Worm (Caenorhabditis elegans) whole organism, late embryonic: ENCODE data around the gene cap-2.

Experiments
- C38D4.7 ChIP-seq: fragments of 200-800 bp; sonication (Bioruptor generic); optimal IDR thresholded peaks from 2 replicates; lab custom pipeline; 2018; ENCODE audit warnings: mild to moderate bottlenecking, missing genetic modification characterization, moderate library complexity, missing compliant biosample characterization
- K02D7.2 ChIP-seq: sonication (generic microtip); optimal IDR thresholded peaks from 2 replicates; lab custom pipeline; 2017; ENCODE audit warnings: mild to moderate bottlenecking, missing genetic modification characterization, missing compliant biosample characterization
- K09A11.1 ChIP-seq: sonication (generic microtip); optimal IDR thresholded peaks from 2 replicates; lab custom pipeline; 2017; ENCODE audit warnings: antibody characterized with exemption, mild to moderate bottlenecking, missing genetic modification characterization, missing compliant biosample characterization; ENCODE audit not compliant: insufficient read depth
- Y22D7AL.16 ChIP-seq: sonication (generic microtip); optimal IDR thresholded peaks from 2 replicates; lab custom pipeline; 2016; ENCODE audit warnings: missing genetic modification characterization, missing compliant biosample characterization
- ceh-14 ChIP-seq: sonication (generic microtip); optimal IDR thresholded peaks from 2 replicates; lab custom pipeline; 2016; ENCODE audit warnings: missing genotype, missing genetic modification characterization, missing compliant biosample characterization
- ceh-19 ChIP-seq: fragments of 200-800 bp; sonication (Bioruptor generic); optimal IDR thresholded peaks from 2 replicates; lab custom pipeline; 2018; ENCODE audit warnings: mild to moderate bottlenecking, missing genetic modification characterization, missing compliant biosample characterization
- ceh-24 ChIP-seq: sonication (generic microtip); optimal IDR thresholded peaks from 2 replicates; lab custom pipeline; 2016; ENCODE audit warnings: mild to moderate bottlenecking, missing genetic modification characterization, missing compliant biosample characterization
- ceh-45 ChIP-seq: fragments of 200-800 bp; sonication (Bioruptor generic); IDR thresholded peaks from 2 replicates; pipeline ENCODE4 v1.3.6; 2022; ENCODE audit warnings: missing genetic modification reagents, missing genetic modification characterization, missing compliant biosample characterization
- ceh-48 ChIP-seq: sonication (generic microtip); optimal IDR thresholded peaks from 2 replicates; lab custom pipeline; 2016; ENCODE audit warnings: missing genetic modification characterization, inconsistent platforms, missing compliant biosample characterization
- ceh-6 ChIP-seq: fragments of 200-800 bp; sonication (Bioruptor generic); optimal IDR thresholded peaks from 2 replicates; lab custom pipeline; 2018; ENCODE audit warnings: mild to moderate bottlenecking, missing genetic modification characterization, missing compliant biosample characterization
- ceh-9 ChIP-seq: sonication (generic microtip); optimal IDR thresholded peaks from 2 replicates; lab custom pipeline; 2016; ENCODE audit warnings: mild to moderate bottlenecking, missing genetic modification characterization, inconsistent platforms, missing compliant biosample characterization
- che-1 ChIP-seq: sonication (generic microtip); optimal IDR thresholded peaks from 2 replicates; lab custom pipeline; 2016; ENCODE audit warnings: mild to moderate bottlenecking, missing genetic modification characterization, missing compliant biosample characterization
- dmd-4 ChIP-seq: sonication (generic microtip); optimal IDR thresholded peaks from 2 replicates; lab custom pipeline; 2016; ENCODE audit warnings: borderline replicate concordance, missing genetic modification characterization, missing compliant biosample characterization
- dve-1 ChIP-seq: sonication (generic microtip); optimal IDR thresholded peaks from 2 replicates; lab custom pipeline; 2017; ENCODE audit warnings: antibody characterized with exemption, mild to moderate bottlenecking, missing genetic modification characterization, missing compliant biosample characterization
- elt-4 ChIP-seq: sonication (generic microtip); optimal IDR thresholded peaks from 2 replicates; lab custom pipeline; 2016; ENCODE audit warnings: missing genetic modification characterization, missing compliant biosample characterization
- fax-1 ChIP-seq: sonication (generic microtip); optimal IDR thresholded peaks from 2 replicates; lab custom pipeline; 2016; ENCODE audit warnings: missing genotype, missing genetic modification characterization, missing compliant biosample characterization
- fkh-10 ChIP-seq: fragments of 150-350 bp; optimal IDR thresholded peaks from 2 replicates; lab custom pipeline; 2014; ENCODE audit warnings: missing biosample characterization, missing genetic modification reagents, missing genetic modification characterization
- hlh-13 ChIP-seq: fragments of 200-800 bp; sonication (Bioruptor generic); optimal IDR thresholded peaks from 2 replicates; lab custom pipeline; 2018; ENCODE audit warnings: mild to moderate bottlenecking, missing genetic modification characterization, missing compliant biosample characterization
- lim-6 ChIP-seq: sonication (generic microtip); optimal IDR thresholded peaks from 2 replicates; lab custom pipeline; 2016; ENCODE audit warnings: missing genetic modification characterization, missing compliant biosample characterization
- pag-3 ChIP-seq: sonication (generic microtip); optimal IDR thresholded peaks from 2 replicates; lab custom pipeline; 2016; ENCODE audit warnings: missing compliant biosample characterization, missing genetic modification characterization, borderline replicate concordance
- pat-9 ChIP-seq: fragments of 200-800 bp; sonication (Bioruptor generic); optimal IDR thresholded peaks from 2 replicates; lab custom pipeline; 2018; ENCODE audit warnings: mild to moderate bottlenecking, missing genetic modification characterization, moderate library complexity, missing compliant biosample characterization
- pha-2 ChIP-seq: sonication (generic microtip); optimal IDR thresholded peaks from 2 replicates; lab custom pipeline; 2017; ENCODE audit warnings: mild to moderate bottlenecking, missing genetic modification characterization, missing compliant biosample characterization
- pqm-1 ChIP-seq: sonication (generic microtip); optimal IDR thresholded peaks from 2 replicates; lab custom pipeline; 2016; ENCODE audit warnings: missing genetic modification characterization, missing compliant biosample characterization
- pros-1 ChIP-seq: fragments of 150-350 bp; optimal IDR thresholded peaks from 2 replicates; lab custom pipeline; 2014; ENCODE audit warnings: missing biosample characterization, missing genetic modification reagents, missing genetic modification characterization
- ref-2 ChIP-seq: sonication (generic microtip); optimal IDR thresholded peaks from 2 replicates; lab custom pipeline; 2016; ENCODE audit warnings: missing genetic modification characterization, missing compliant biosample characterization
- sdc-2 ChIP-seq: sonication (generic microtip); optimal IDR thresholded peaks from 2 replicates; lab custom pipeline; 2016; ENCODE audit warnings: missing genotype, missing genetic modification characterization, missing compliant biosample characterization
- sox-2 ChIP-seq: fragments of 200-800 bp; sonication (Bioruptor generic); IDR thresholded peaks from 2 replicates; pipeline ENCODE4 v1.3.6; 2022; ENCODE audit warnings: missing genetic modification reagents, missing genetic modification characterization, missing compliant biosample characterization
- syd-9 ChIP-seq: sonication (generic microtip); optimal IDR thresholded peaks from 2 replicates; lab custom pipeline; 2016; ENCODE audit warnings: mild to moderate bottlenecking, missing genetic modification characterization, moderate library complexity, missing compliant biosample characterization
- tbx-2 ChIP-seq: sonication (generic microtip); optimal IDR thresholded peaks from 2 replicates; lab custom pipeline; 2016; ENCODE audit warnings: missing genetic modification characterization, missing compliant biosample characterization
- tbx-7 ChIP-seq: sonication (generic microtip); optimal IDR thresholded peaks from 2 replicates; lab custom pipeline; 2016; ENCODE audit warnings: missing genotype, missing genetic modification characterization, missing compliant biosample characterization
- ttx-3 ChIP-seq: sonication (generic microtip); optimal IDR thresholded peaks from 2 replicates; lab custom pipeline; 2016; ENCODE audit warnings: missing genetic modification reagents, missing genetic modification characterization, missing compliant biosample characterization
- unc-3 ChIP-seq, 2 experiments: fragments of 200-800 bp in 1 of 2; sonication (Bioruptor generic) in 1 of 2; sonication (generic microtip) in 1 of 2; conservative IDR thresholded peaks in 1 of 2; optimal IDR thresholded peaks in 1 of 2; 2 replicates each; pipeline versions ENCODE4 v1.3.6 to Lab custom; 2016 to 2022; ENCODE audit warnings: missing compliant biosample characterization in 2 of 2, missing genetic modification characterization in 2 of 2, missing genetic modification reagents in 1 of 2
- unc-42 ChIP-seq: sonication (generic microtip); optimal IDR thresholded peaks from 2 replicates; lab custom pipeline; 2016; ENCODE audit warnings: missing genotype, missing genetic modification characterization, missing compliant biosample characterization
- ztf-16 ChIP-seq: sonication (generic microtip); optimal IDR thresholded peaks from 2 replicates; lab custom pipeline; 2017; ENCODE audit warnings: missing genetic modification characterization, missing compliant biosample characterization

Gene cap-2

DNA sequence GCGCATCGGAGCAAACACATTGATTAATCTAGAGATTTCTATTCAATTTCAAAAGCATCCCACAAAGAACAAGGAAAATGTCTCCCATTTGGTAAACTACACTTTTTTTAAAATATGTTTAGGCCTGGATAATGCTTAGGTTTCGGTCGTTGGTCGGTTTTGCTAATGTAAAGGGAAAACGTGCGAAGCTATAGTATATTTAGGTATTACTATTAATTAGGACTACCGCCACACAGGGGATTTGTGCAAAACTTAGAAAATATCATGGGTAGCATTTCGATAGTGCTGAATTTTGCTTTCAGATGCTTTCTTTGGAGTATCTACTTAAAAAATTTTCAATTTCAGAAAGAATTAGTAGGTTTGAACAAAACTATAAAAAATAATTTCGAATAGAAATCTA is 44.0 kb downstream of the cap-2 start:
- TF ChIP-seq K02D7.2 (tag; lab: Kevin White, UChicago) (no peak), ceh-6 (GFP tag; lab: Kevin White, UChicago) (no peak), K09A11.1 (no peak), unc-42 (tag; lab: Kevin White, UChicago) (no peak), C38D4.7 (GFP tag; lab: Kevin White, UChicago) (no peak)

DNA sequence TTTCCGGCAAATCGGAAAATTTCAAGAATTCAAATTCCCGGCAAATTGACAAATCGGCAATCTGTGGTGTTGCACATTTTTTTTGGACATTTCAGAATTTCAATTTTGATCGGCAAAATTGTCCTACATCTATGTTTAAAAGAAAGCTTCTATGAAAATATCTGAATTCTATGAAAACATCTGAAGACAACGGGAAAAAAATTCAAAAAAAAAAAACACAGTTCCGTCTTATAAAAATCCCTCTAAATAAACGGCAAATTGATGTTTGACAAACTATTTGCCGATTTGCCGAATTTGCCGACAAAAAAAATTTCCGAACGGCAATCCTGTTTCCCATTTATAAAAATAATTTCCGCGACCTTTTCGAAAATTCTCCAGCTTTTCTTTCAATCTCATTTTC is 45.4 kb downstream of the cap-2 start, which contains the start of gene F44F4.15:
Gene F44F4.15 (plus strand): TSS at position 301 of the 400 bp plus-strand sequence.
- no peak for TF ChIP-seq ceh-14
- TF ChIP-seq pha-2, result no peak
- TF ChIP-seq pat-9, result no peak
- TF ChIP-seq ceh-45 (GFP tag; lab: Robert Waterston, UW), result no peak
- TF ChIP-seq fax-1 (tag; lab: Kevin White, UChicago), result no peak
- TF ChIP-seq tbx-7, result no peak
- no peak for TF ChIP-seq che-1 (tag; lab: Kevin White, UChicago)
- no peak for TF ChIP-seq lim-6 (tag; lab: Kevin White, UChicago)
- no peak for TF ChIP-seq sox-2 (GFP tag; lab: Robert Waterston, UW)
- TF ChIP-seq ztf-16 (tag; lab: Kevin White, UChicago), result no peak
- TF ChIP-seq ref-2 (tag; lab: Kevin White, UChicago), result no peak
- TF ChIP-seq, all 69 proteins: peak for 0

DNA sequence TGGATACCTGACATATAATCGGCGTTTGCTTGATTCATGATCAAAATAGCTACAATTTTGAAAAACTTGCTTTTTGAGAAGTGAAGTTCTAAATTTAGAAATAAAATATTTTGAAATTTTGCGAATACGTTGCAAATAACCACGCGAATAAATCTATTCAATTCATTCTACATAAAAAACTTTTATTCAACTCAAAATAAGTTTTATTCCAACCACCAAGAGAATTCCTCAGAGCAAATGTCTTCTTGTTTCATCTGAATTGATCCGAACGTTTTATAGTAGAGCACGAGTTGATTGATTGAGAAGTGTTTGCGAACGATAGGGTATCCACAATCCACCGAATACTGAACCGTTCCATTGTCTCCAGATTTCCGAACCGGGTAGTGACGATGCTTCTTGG is 46.7 kb downstream of the cap-2 start, which contains the start of gene F44F4.9:
Gene F44F4.9 (minus strand): TSS at position 101 of the 400 bp plus-strand sequence.
- TF ChIP-seq hlh-13 (GFP tag; lab: Kevin White, UChicago) (no peak), elt-4 (tag; lab: Kevin White, UChicago) (no peak), ceh-19 (GFP tag; lab: Kevin White, UChicago) (no peak), sdc-2 (no peak), pha-2 (no peak), Y22D7AL.16 (tag; lab: Kevin White, UChicago) (no peak), pros-1 (tag; lab: Kevin White, UChicago) (no peak), unc-42 (tag; lab: Kevin White, UChicago) (no peak), fkh-10 (GFP tag; lab: Kevin White, UChicago) (no peak), dmd-4 (tag; lab: Kevin White, UChicago) (no peak), pqm-1 (tag; lab: Kevin White, UChicago) (no peak), ttx-3 (no peak), dve-1 (tag; lab: Kevin White, UChicago) (no peak), ceh-9 (no peak), ceh-45 (GFP tag; lab: Robert Waterston, UW) (no peak), pag-3 (tag; lab: Kevin White, UChicago) (no peak), lim-6 (tag; lab: Kevin White, UChicago) (no peak), tbx-2 (tag; lab: Kevin White, UChicago) (no peak), tbx-7 (no peak), syd-9 (tag; lab: Kevin White, UChicago) (no peak)

DNA sequence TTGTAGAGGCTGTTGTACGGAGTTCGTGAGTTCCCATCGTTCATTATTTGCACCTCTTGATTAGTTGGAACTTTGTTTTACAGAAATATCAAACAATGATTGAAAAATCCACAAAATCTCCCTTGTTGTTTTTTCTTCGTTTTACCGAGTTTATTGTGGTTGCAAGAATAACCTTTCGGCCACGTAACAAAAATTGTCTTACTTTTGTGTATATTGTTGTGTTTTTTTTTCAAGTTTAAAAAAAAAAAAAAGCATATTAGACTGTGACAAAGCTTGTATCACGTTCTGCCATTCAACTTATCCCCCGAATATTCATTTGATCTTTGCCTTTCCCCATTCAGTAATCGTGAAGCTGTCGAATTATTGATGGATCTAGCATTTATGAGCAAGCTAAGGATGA is 48.2 kb downstream of the cap-2 start, which contains the start of gene F44F4.10:
Gene F44F4.10 (minus strand): TSS at position 101 of the 400 bp plus-strand sequence.
- TF ChIP-seq pqm-1 (tag; lab: Kevin White, UChicago), result no peak
- TF ChIP-seq unc-3 (GFP tag; conservative IDR thresholded peaks at IDR 0.05; lab: Robert Waterston, UW), result no peak
- no peak for TF ChIP-seq unc-3 (tag; optimal IDR thresholded peaks at IDR 0.05; lab: Kevin White, UChicago)
- TF ChIP-seq lim-6 (tag; lab: Kevin White, UChicago), result no peak
- TF ChIP-seq ceh-24 (tag; lab: Kevin White, UChicago), result no peak
- no peak for TF ChIP-seq C38D4.7 (GFP tag; lab: Kevin White, UChicago)
- TF ChIP-seq ceh-48 (tag; lab: Kevin White, UChicago), result no peak
- TF ChIP-seq Y22D7AL.16 (tag; lab: Kevin White, UChicago), result no peak
